Worm (Caenorhabditis elegans) whole organism, young adult: ENCODE results near the gene ech-9.

ENCODE experiments used
- B0336.3 ChIP-seq: fragments of 200-800 bp; sonication (Bioruptor generic); IDR thresholded peaks from 2 replicates; pipeline ENCODE4 v1.3.6; 2022; ENCODE audit warnings: missing genetic modification characterization, missing compliant biosample characterization
- C06A6.2 ChIP-seq: fragments of 200-800 bp; sonication (Bioruptor generic); conservative IDR thresholded peaks from 2 replicates; pipeline ENCODE4 v1.3.6; 2022; ENCODE audit warnings: missing genetic modification characterization, missing compliant biosample characterization
- F49E8.2 ChIP-seq: sonication (generic microtip); optimal IDR thresholded peaks from 3 replicates; lab custom pipeline; 2017; ENCODE audit warnings: missing genetic modification characterization, mild to moderate bottlenecking, missing compliant biosample characterization, antibody characterized with exemption, moderate library complexity; ENCODE audit not compliant: insufficient read depth
- F57A8.1 ChIP-seq: fragments of 200-800 bp; sonication (Bioruptor generic); optimal IDR thresholded peaks from 2 replicates; lab custom pipeline; 2018; ENCODE audit warnings: mild to moderate bottlenecking, missing genetic modification characterization, moderate library complexity, missing compliant biosample characterization
- F57C9.4 ChIP-seq: sonication (generic microtip); optimal IDR thresholded peaks from 2 replicates; lab custom pipeline; 2017; ENCODE audit warnings: mild to moderate bottlenecking, missing genetic modification characterization, missing compliant biosample characterization
- Y53F4B.3 ChIP-seq: fragments of 200-800 bp; sonication (Bioruptor generic); IDR thresholded peaks from 2 replicates; pipeline ENCODE4 v1.3.6; 2022; ENCODE audit warnings: missing genetic modification reagents, missing genetic modification characterization, missing compliant biosample characterization
- Y56A3A.18 ChIP-seq: fragments of 200-800 bp; sonication (Bioruptor generic); IDR thresholded peaks from 2 replicates; pipeline ENCODE4 v1.3.6; 2022; ENCODE audit warnings: missing genetic modification reagents, missing genetic modification characterization, missing compliant biosample characterization
- Y67H2A.10 ChIP-seq: fragments of 200-800 bp; sonication (Bioruptor generic); conservative IDR thresholded peaks from 2 replicates; pipeline ENCODE4 v1.3.6; 2022; ENCODE audit warnings: missing genetic modification reagents, missing genetic modification characterization, missing compliant biosample characterization
- Y79H2A.3 ChIP-seq: fragments of 200-800 bp; sonication (Bioruptor generic); conservative IDR thresholded peaks from 2 replicates; pipeline ENCODE4 v1.3.6; 2022; ENCODE audit warnings: missing genetic modification reagents, missing genetic modification characterization, missing compliant biosample characterization
- Y95B8A.8 ChIP-seq: fragments of 200-800 bp; sonication (Bioruptor generic); IDR thresholded peaks from 2 replicates; pipeline ENCODE4 v1.3.6; 2022; ENCODE audit warnings: missing genetic modification reagents, missing genetic modification characterization, missing compliant biosample characterization
- akir-1 ChIP-seq: fragments of 200-800 bp; sonication (Bioruptor generic); optimal IDR thresholded peaks from 2 replicates; lab custom pipeline; 2018; ENCODE audit warnings: mild to moderate bottlenecking, missing genetic modification characterization, moderate library complexity, missing compliant biosample characterization
- attf-6 ChIP-seq: fragments of 200-800 bp; sonication (Bioruptor generic); IDR thresholded peaks from 2 replicates; pipeline ENCODE4 v1.3.6; 2022; ENCODE audit warnings: missing genetic modification reagents, missing genetic modification characterization, missing compliant biosample characterization
- bed-2 ChIP-seq: fragments of 200-800 bp; sonication (Bioruptor generic); IDR thresholded peaks from 2 replicates; pipeline ENCODE4 v1.3.6; 2022; ENCODE audit warnings: missing genetic modification reagents, missing genetic modification characterization, missing compliant biosample characterization
- cebp-2 ChIP-seq: fragments of 200-800 bp; sonication (Bioruptor generic); IDR thresholded peaks from 2 replicates; pipeline ENCODE4 v1.3.6; 2022; ENCODE audit warnings: missing genetic modification characterization, missing compliant biosample characterization
- ceh-58 ChIP-seq: fragments of 200-800 bp; sonication (Bioruptor generic); IDR thresholded peaks from 2 replicates; pipeline ENCODE4 v1.3.6; 2022; ENCODE audit warnings: missing genetic modification characterization, missing compliant biosample characterization
- ceh-91 ChIP-seq: fragments of 200-800 bp; sonication (Bioruptor generic); IDR thresholded peaks from 2 replicates; pipeline ENCODE4 v1.3.6; 2022; ENCODE audit warnings: missing genetic modification reagents, missing genetic modification characterization, missing compliant biosample characterization
- chd-7 ChIP-seq: sonication (generic microtip); optimal IDR thresholded peaks from 2 replicates; lab custom pipeline; 2016; ENCODE audit warnings: mild to moderate bottlenecking, missing genetic modification characterization, moderate library complexity, missing compliant biosample characterization
- dpl-1 ChIP-seq: fragments of 150-350 bp; optimal IDR thresholded peaks from 2 replicates; lab custom pipeline; 2014; ENCODE audit warnings: missing biosample characterization, missing genetic modification reagents, missing genetic modification characterization
- egl-18 ChIP-seq: fragments of 200-800 bp; sonication (Bioruptor generic); IDR thresholded peaks from 2 replicates; pipeline ENCODE4 v1.3.6; 2022; ENCODE audit warnings: missing genetic modification reagents, missing genetic modification characterization, missing compliant biosample characterization
- fkh-3 ChIP-seq: sonication (generic microtip); optimal IDR thresholded peaks from 2 replicates; lab custom pipeline; 2016; ENCODE audit warnings: mild to moderate bottlenecking, missing genetic modification characterization, missing compliant biosample characterization
- gei-17 ChIP-seq: fragments of 200-800 bp; sonication (Bioruptor generic); optimal IDR thresholded peaks from 2 replicates; lab custom pipeline; 2018; ENCODE audit warnings: mild to moderate bottlenecking, missing genetic modification characterization, missing compliant biosample characterization
- hlh-12 ChIP-seq: sonication (generic microtip); optimal IDR thresholded peaks from 2 replicates; lab custom pipeline; 2016; ENCODE audit warnings: missing genetic modification characterization, missing compliant biosample characterization
- hmg-1.2 ChIP-seq: fragments of 200-800 bp; sonication (Bioruptor generic); IDR thresholded peaks from 2 replicates; pipeline ENCODE4 v1.3.6; 2022; ENCODE audit warnings: missing genetic modification reagents, missing genetic modification characterization, missing compliant biosample characterization
- hsf-1 ChIP-seq: fragments of 200-800 bp; sonication (Bioruptor generic); IDR thresholded peaks from 2 replicates; pipeline ENCODE4 v1.3.6; 2022; ENCODE audit warnings: missing genetic modification reagents, missing genetic modification characterization, missing compliant biosample characterization
- lag-1 ChIP-seq: fragments of 200-800 bp; sonication (Bioruptor generic); IDR thresholded peaks from 2 replicates; pipeline ENCODE4 v1.3.6; 2022; ENCODE audit warnings: missing genetic modification reagents, missing genetic modification characterization, missing compliant biosample characterization
- lin-40 ChIP-seq: sonication (generic microtip); optimal IDR thresholded peaks from 2 replicates; lab custom pipeline; 2016; ENCODE audit warnings: missing genetic modification characterization, mild to moderate bottlenecking, missing compliant biosample characterization, missing genotype, missing genetic modification reagents
- lin-54 ChIP-seq: fragments of 200-800 bp; sonication (Bioruptor generic); optimal IDR thresholded peaks from 2 replicates; lab custom pipeline; 2018; ENCODE audit warnings: mild to moderate bottlenecking, missing genetic modification characterization, missing compliant biosample characterization
- lir-1 ChIP-seq: fragments of 200-800 bp; sonication (Bioruptor generic); conservative IDR thresholded peaks from 2 replicates; pipeline ENCODE4 v1.3.6; 2022; ENCODE audit warnings: missing genetic modification reagents, missing genetic modification characterization, missing compliant biosample characterization
- lsl-1 ChIP-seq: fragments of 200-800 bp; sonication (Bioruptor generic); optimal IDR thresholded peaks from 2 replicates; lab custom pipeline; 2018; ENCODE audit warnings: mild to moderate bottlenecking, missing genetic modification characterization, moderate library complexity, missing compliant biosample characterization
- lsy-27 ChIP-seq: sonication (generic microtip); optimal IDR thresholded peaks from 2 replicates; lab custom pipeline; 2017; ENCODE audit warnings: missing genetic modification characterization, mild to moderate bottlenecking, missing compliant biosample characterization, antibody characterized with exemption, missing genotype, borderline replicate concordance; ENCODE audit not compliant: insufficient read depth
- madf-3 ChIP-seq: fragments of 200-800 bp; sonication (Bioruptor generic); IDR thresholded peaks from 2 replicates; pipeline ENCODE4 v1.3.6; 2022; ENCODE audit warnings: missing genetic modification reagents, missing genetic modification characterization, missing compliant biosample characterization
- madf-6 ChIP-seq: fragments of 200-800 bp; sonication (Bioruptor generic); IDR thresholded peaks from 2 replicates; pipeline ENCODE4 v1.3.6; 2022; ENCODE audit warnings: missing genetic modification reagents, missing genetic modification characterization, missing compliant biosample characterization
- madf-8 ChIP-seq: fragments of 200-800 bp; sonication (Bioruptor generic); conservative IDR thresholded peaks from 2 replicates; pipeline ENCODE4 v1.3.6; 2022; ENCODE audit warnings: missing genetic modification reagents, missing genetic modification characterization, missing compliant biosample characterization
- mcd-1 ChIP-seq: fragments of 200-800 bp; sonication (Bioruptor generic); IDR thresholded peaks from 2 replicates; pipeline ENCODE4 v1.3.6; 2022; ENCODE audit warnings: missing genetic modification reagents, missing genetic modification characterization, missing compliant biosample characterization
- nfya-1 ChIP-seq: sonication (generic microtip); optimal IDR thresholded peaks from 2 replicates; lab custom pipeline; 2017; ENCODE audit warnings: antibody characterized with exemption, missing compliant biosample characterization, missing genetic modification characterization, borderline replicate concordance; ENCODE audit not compliant: insufficient read depth
- nhr-179 ChIP-seq: sonication (generic microtip); optimal IDR thresholded peaks from 2 replicates; lab custom pipeline; 2016; ENCODE audit warnings: mild to moderate bottlenecking, missing genetic modification characterization, missing compliant biosample characterization
- pbrm-1 ChIP-seq: fragments of 200-800 bp; sonication (Bioruptor generic); IDR thresholded peaks from 2 replicates; pipeline ENCODE4 v1.3.6; 2022; ENCODE audit warnings: missing genetic modification reagents, missing genetic modification characterization, missing compliant biosample characterization
- rcor-1 ChIP-seq: fragments of 200-800 bp; sonication (Bioruptor generic); IDR thresholded peaks from 2 replicates; pipeline ENCODE4 v1.3.6; 2022; ENCODE audit warnings: missing genetic modification reagents, missing genetic modification characterization, missing compliant biosample characterization
- rec-8 ChIP-seq, 2 experiments: sonication (generic microtip); optimal IDR thresholded peaks; 2 replicates each; lab custom pipeline; 2016; ENCODE audit warnings: mild to moderate bottlenecking in 2 of 2, missing genetic modification characterization in 2 of 2, missing genetic modification reagents in 2 of 2, missing genotype in 2 of 2, missing biosample characterization in 1 of 2, missing compliant biosample characterization in 1 of 2, moderate library complexity in 1 of 2
- sea-2 ChIP-seq: fragments of 200-800 bp; sonication (Bioruptor generic); IDR thresholded peaks from 2 replicates; pipeline ENCODE4 v1.3.6; 2022; ENCODE audit warnings: missing genetic modification characterization, missing compliant biosample characterization
- snpc-1.1 ChIP-seq: sonication (generic microtip); optimal IDR thresholded peaks from 2 replicates; lab custom pipeline; 2017; ENCODE audit warnings: missing genetic modification characterization, mild to moderate bottlenecking, missing compliant biosample characterization, antibody characterized with exemption, moderate library complexity, missing genotype, missing genetic modification reagents; ENCODE audit not compliant: insufficient read depth
- snpc-3.4 ChIP-seq: sonication (generic microtip); optimal IDR thresholded peaks from 2 replicates; lab custom pipeline; 2017; ENCODE audit warnings: missing genetic modification characterization, mild to moderate bottlenecking, missing compliant biosample characterization, antibody characterized with exemption, moderate library complexity, missing genotype, missing genetic modification reagents
- zfh-2 ChIP-seq: fragments of 200-800 bp; sonication (Bioruptor generic); conservative IDR thresholded peaks from 2 replicates; pipeline ENCODE4 v1.3.6; 2022; ENCODE audit warnings: missing genetic modification reagents, missing genetic modification characterization, missing compliant biosample characterization
- ztf-25 ChIP-seq: fragments of 200-800 bp; sonication (Bioruptor generic); IDR thresholded peaks from 2 replicates; pipeline ENCODE4 v1.3.6; 2022; ENCODE audit warnings: missing genetic modification reagents, missing genetic modification characterization, missing compliant biosample characterization
- ztf-26 ChIP-seq: sonication (generic microtip); optimal IDR thresholded peaks from 2 replicates; lab custom pipeline; 2017; ENCODE audit warnings: missing genetic modification characterization, missing compliant biosample characterization
- ztf-3 ChIP-seq: fragments of 200-800 bp; sonication (Bioruptor generic); optimal IDR thresholded peaks from 2 replicates; lab custom pipeline; 2018; ENCODE audit warnings: mild to moderate bottlenecking, missing genetic modification characterization, missing compliant biosample characterization
- ztf-6 ChIP-seq: fragments of 200-800 bp; sonication (Bioruptor generic); IDR thresholded peaks from 2 replicates; pipeline ENCODE4 v1.3.6; 2022; ENCODE audit warnings: missing genetic modification reagents, missing genetic modification characterization, missing compliant biosample characterization

ech-9 gene

ce11 chrIV:10242458-10243123 is 7.5 kb upstream of the ech-9 start (continued):
- peak; percentile 20; the same call in 1 of the 2 replicates for TF ChIP-seq pbrm-1
- TF ChIP-seq gei-17 = no peak
- TF ChIP-seq lin-54 = peak; percentile 48
- no peak for TF ChIP-seq F57C9.4 (tag; lab: Kevin White, UChicago)
- TF ChIP-seq ztf-26 (tag; lab: Kevin White, UChicago) = no peak
- TF ChIP-seq akir-1 (GFP tag; lab: Kevin White, UChicago) = no peak
- no peak for TF ChIP-seq ztf-3 (GFP tag; lab: Kevin White, UChicago)
- no peak for TF ChIP-seq rcor-1 (GFP tag; lab: Robert Waterston, UW)
- TF ChIP-seq lsy-27 (tag; lab: Kevin White, UChicago) = no peak
- TF ChIP-seq egl-18 = no peak
- no peak for TF ChIP-seq ceh-58 (GFP tag; lab: Robert Waterston, UW)
- TF ChIP-seq C06A6.2 (GFP tag; lab: Robert Waterston, UW) = no peak
- no peak for TF ChIP-seq F49E8.2 (tag; lab: Kevin White, UChicago)
- peak; percentile 82 for TF ChIP-seq madf-8 (GFP tag; lab: Robert Waterston, UW)
- peak; percentile 91 for TF ChIP-seq madf-6 (GFP tag; lab: Robert Waterston, UW)
- TF ChIP-seq hmg-1.2 = no peak; the same call in 1 of the 2 replicates
- no peak for TF ChIP-seq rec-8 (tag; optimal IDR thresholded peaks at IDR 0.05; lab: Kevin White, UChicago)
- no peak for TF ChIP-seq cebp-2 (GFP tag; lab: Robert Waterston, UW)
- TF ChIP-seq madf-3 = no peak
- no peak for TF ChIP-seq nfya-1 (tag; lab: Kevin White, UChicago)
- TF ChIP-seq ceh-91 (GFP tag; lab: Robert Waterston, UW) = peak; percentile 42; the same call in 1 of the 2 replicates
- TF ChIP-seq lsl-1 (GFP tag; lab: Kevin White, UChicago) = peak; percentile 20
- no peak for TF ChIP-seq sea-2 (GFP tag; lab: Robert Waterston, UW)
- no peak for TF ChIP-seq fkh-3 (tag; lab: Kevin White, UChicago)
- no peak for TF ChIP-seq ztf-25 (GFP tag; lab: Robert Waterston, UW)
- TF ChIP-seq nhr-179 = no peak
- no peak for TF ChIP-seq attf-6 (GFP tag; lab: Robert Waterston, UW)
- no peak; the same call in 1 of the 2 replicates for TF ChIP-seq B0336.3 (GFP tag; lab: Robert Waterston, UW)
- TF ChIP-seq hsf-1 (GFP tag; lab: Robert Waterston, UW) = 0 out of 2 replicates have a peak, but pooled peaks have one; percentile 48
- TF ChIP-seq Y79H2A.3 (GFP tag; lab: Robert Waterston, UW) = no peak
- TF ChIP-seq mcd-1 = no peak
- TF ChIP-seq Y56A3A.18 (GFP tag; lab: Robert Waterston, UW) = no peak
- TF ChIP-seq ztf-6 = no peak
- no peak for TF ChIP-seq Y67H2A.10
- no peak for TF ChIP-seq snpc-1.1 (tag; lab: Kevin White, UChicago)
- no peak for TF ChIP-seq snpc-3.4 (tag; lab: Kevin White, UChicago)
- TF ChIP-seq chd-7 (tag; lab: Kevin White, UChicago) = no peak
- TF ChIP-seq lir-1 (GFP tag; lab: Robert Waterston, UW) = no peak
- no peak for TF ChIP-seq lag-1 (GFP tag; lab: Robert Waterston, UW)
- no peak for TF ChIP-seq lin-40 (tag; lab: Kevin White, UChicago)
- no peak for TF ChIP-seq Y95B8A.8 (GFP tag; lab: Robert Waterston, UW)
- TF ChIP-seq zfh-2 (GFP tag; lab: Robert Waterston, UW) = no peak
- no peak for TF ChIP-seq F57A8.1 (GFP tag; lab: Kevin White, UChicago)
- no peak for TF ChIP-seq hlh-12 (tag; lab: Kevin White, UChicago)
- TF ChIP-seq bed-2 (GFP tag; lab: Robert Waterston, UW) = no peak
- TF ChIP-seq Y53F4B.3 (GFP tag; lab: Robert Waterston, UW) = no peak
- TF ChIP-seq dpl-1 = peak; percentile 56
